Worm (Caenorhabditis elegans) whole organism, L1 larva: Measurements from ENCODE around the gene C44E12.1.

ENCODE experiments used
- F16B12.6 ChIP-seq: fragments of 150-350 bp; optimal IDR thresholded peaks from 2 replicates; lab custom pipeline; 2014; ENCODE audit warnings: missing biosample characterization, missing genetic modification characterization
- Y116A8C.19 ChIP-seq: sonication (generic microtip); optimal IDR thresholded peaks from 2 replicates; lab custom pipeline; 2016; ENCODE audit warnings: missing compliant biosample characterization, missing genetic modification characterization, borderline replicate concordance
- aly-2 ChIP-seq: fragments of 150-350 bp; optimal IDR thresholded peaks from 2 replicates; lab custom pipeline; 2014; ENCODE audit warnings: missing biosample characterization, missing genetic modification characterization
- ama-1 ChIP-seq: fragments of 150-350 bp; optimal IDR thresholded peaks from 2 replicates; lab custom pipeline; 2014
- blmp-1 ChIP-seq: fragments of 150-350 bp; optimal IDR thresholded peaks from 2 replicates; lab custom pipeline; 2014; ENCODE audit warnings: missing biosample characterization, missing genetic modification characterization
- ceh-63 ChIP-seq: fragments of 200-800 bp; sonication (Bioruptor generic); optimal IDR thresholded peaks from 2 replicates; lab custom pipeline; 2018; ENCODE audit warnings: mild to moderate bottlenecking, missing genetic modification characterization, missing compliant biosample characterization
- ceh-82 ChIP-seq, 3 experiments: fragments of 150-350 bp in 1 of 3; sonication (generic microtip) in 2 of 3; optimal IDR thresholded peaks; 2 replicates each; lab custom pipeline; 2014 to 2017; ENCODE audit warnings: missing biosample characterization in 3 of 3, missing genetic modification characterization in 3 of 3
- ceh-90 ChIP-seq: sonication (generic microtip); optimal IDR thresholded peaks from 2 replicates; lab custom pipeline; 2016; ENCODE audit warnings: missing genetic modification characterization, missing compliant biosample characterization
- dpl-1 ChIP-seq, 3 experiments: fragments of 150-350 bp in 2 of 3; sonication (generic microtip) in 1 of 3; optimal IDR thresholded peaks; 2 replicates each; lab custom pipeline; 2014 to 2017; ENCODE audit warnings: missing biosample characterization in 3 of 3, missing genetic modification characterization in 3 of 3, missing genetic modification reagents in 3 of 3
- egl-13 ChIP-seq: sonication (generic microtip); optimal IDR thresholded peaks from 2 replicates; lab custom pipeline; 2016; ENCODE audit warnings: missing genotype, missing genetic modification reagents, missing genetic modification characterization, missing compliant biosample characterization
- egl-27 ChIP-seq, 2 experiments: fragments of 150-350 bp in 1 of 2; sonication (generic microtip); optimal IDR thresholded peaks; 3 replicates each; lab custom pipeline; 2017 to 2018; ENCODE audit warnings: missing biosample characterization in 2 of 2, missing genetic modification characterization in 2 of 2, missing genetic modification reagents in 2 of 2
- elt-2 ChIP-seq: sonication (generic microtip); optimal IDR thresholded peaks from 2 replicates; lab custom pipeline; 2016; ENCODE audit warnings: missing genetic modification characterization, mild to moderate bottlenecking, inconsistent platforms, missing compliant biosample characterization, missing genetic modification reagents
- fkh-10 ChIP-seq: sonication (generic microtip); optimal IDR thresholded peaks from 2 replicates; lab custom pipeline; 2017; ENCODE audit warnings: missing biosample characterization, missing genetic modification reagents, missing genetic modification characterization
- fkh-4 ChIP-seq: sonication (generic microtip); optimal IDR thresholded peaks from 2 replicates; lab custom pipeline; 2016; ENCODE audit warnings: missing compliant biosample characterization, missing genetic modification characterization, borderline replicate concordance
- fos-1 ChIP-seq: fragments of 150-350 bp; optimal IDR thresholded peaks from 2 replicates; lab custom pipeline; 2014; ENCODE audit warnings: missing biosample characterization, missing genetic modification characterization
- hpl-2 ChIP-seq: fragments of 150-350 bp; optimal IDR thresholded peaks from 2 replicates; lab custom pipeline; 2014; ENCODE audit warnings: missing biosample characterization, missing genetic modification reagents, missing genetic modification characterization
- lin-35 ChIP-seq, 2 experiments: fragments of 150-350 bp; optimal IDR thresholded peaks; 2 replicates each; lab custom pipeline; 2014; ENCODE audit warnings: missing biosample characterization in 2 of 2, missing genetic modification characterization in 2 of 2, missing genetic modification reagents in 2 of 2
- lin-39 ChIP-seq: fragments of 150-350 bp; optimal IDR thresholded peaks from 2 replicates; lab custom pipeline; 2014; ENCODE audit warnings: missing biosample characterization, missing genetic modification reagents, missing genetic modification characterization
- mab-9 ChIP-seq: fragments of 200-800 bp; sonication (Bioruptor generic); IDR thresholded peaks from 2 replicates; pipeline ENCODE4 v1.3.6; 2022; ENCODE audit warnings: missing genetic modification reagents, missing genetic modification characterization, missing compliant biosample characterization
- mep-1 ChIP-seq: fragments of 150-350 bp; optimal IDR thresholded peaks from 2 replicates; lab custom pipeline; 2014; ENCODE audit warnings: missing biosample characterization, missing genetic modification characterization
- nhr-11 ChIP-seq: fragments of 150-350 bp; optimal IDR thresholded peaks from 2 replicates; lab custom pipeline; 2014; ENCODE audit warnings: missing biosample characterization, missing genetic modification characterization
- nhr-19 ChIP-seq: fragments of 200-800 bp; sonication (Bioruptor generic); conservative IDR thresholded peaks from 2 replicates; pipeline ENCODE4 v1.3.6; 2022; ENCODE audit warnings: missing genetic modification characterization, missing compliant biosample characterization
- nhr-237 ChIP-seq: fragments of 150-350 bp; optimal IDR thresholded peaks from 2 replicates; lab custom pipeline; 2014; ENCODE audit warnings: missing biosample characterization, missing genetic modification characterization
- nhr-28 ChIP-seq: fragments of 150-350 bp; optimal IDR thresholded peaks from 2 replicates; lab custom pipeline; 2014; ENCODE audit warnings: missing biosample characterization, missing genetic modification characterization
- nhr-71 ChIP-seq: sonication (generic microtip); optimal IDR thresholded peaks from 2 replicates; lab custom pipeline; 2016; ENCODE audit warnings: mild to moderate bottlenecking, missing genetic modification characterization, moderate library complexity, missing compliant biosample characterization
- nhr-76 ChIP-seq: sonication (generic microtip); optimal IDR thresholded peaks from 2 replicates; lab custom pipeline; 2017; ENCODE audit warnings: missing biosample characterization, missing genetic modification characterization
- nhr-77 ChIP-seq: fragments of 150-350 bp; optimal IDR thresholded peaks from 2 replicates; lab custom pipeline; 2014; ENCODE audit warnings: missing biosample characterization, missing genetic modification characterization
- pag-3 ChIP-seq: sonication (generic microtip); optimal IDR thresholded peaks from 2 replicates; lab custom pipeline; 2017; ENCODE audit warnings: missing genetic modification characterization, mild to moderate bottlenecking, missing compliant biosample characterization, antibody characterized with exemption, borderline replicate concordance; ENCODE audit not compliant: insufficient read depth
- pax-3 ChIP-seq: fragments of 200-800 bp; sonication (Bioruptor generic); optimal IDR thresholded peaks from 2 replicates; lab custom pipeline; 2018; ENCODE audit warnings: mild to moderate bottlenecking, missing genetic modification characterization, moderate library complexity, missing compliant biosample characterization
- rnt-1 ChIP-seq: sonication (generic microtip); optimal IDR thresholded peaks from 2 replicates; lab custom pipeline; 2016; ENCODE audit warnings: mild to moderate bottlenecking, missing genetic modification characterization, moderate library complexity, missing compliant biosample characterization
- snpc-4 ChIP-seq: fragments of 150-350 bp; optimal IDR thresholded peaks from 2 replicates; lab custom pipeline; 2014; ENCODE audit warnings: missing biosample characterization, missing genetic modification characterization
- snu-23 ChIP-seq: sonication (generic microtip); optimal IDR thresholded peaks from 2 replicates; lab custom pipeline; 2016; ENCODE audit warnings: missing genetic modification characterization, missing compliant biosample characterization
- tbx-2 ChIP-seq: sonication (generic microtip); optimal IDR thresholded peaks from 2 replicates; lab custom pipeline; 2016; ENCODE audit warnings: missing genetic modification characterization, missing compliant biosample characterization
- unc-62 ChIP-seq: fragments of 150-350 bp; optimal IDR thresholded peaks from 2 replicates; lab custom pipeline; 2014; ENCODE audit warnings: missing biosample characterization, missing genetic modification reagents, missing genetic modification characterization
- unc-98 ChIP-seq: fragments of 200-800 bp; sonication (Bioruptor generic); IDR thresholded peaks from 2 replicates; pipeline ENCODE4 v1.3.6; 2022; ENCODE audit warnings: missing genetic modification characterization, missing compliant biosample characterization
- vab-15 ChIP-seq: sonication (generic microtip); optimal IDR thresholded peaks from 2 replicates; lab custom pipeline; 2017; ENCODE audit warnings: missing genotype, mild to moderate bottlenecking, missing genetic modification characterization, missing compliant biosample characterization
- xbp-1 ChIP-seq: sonication (generic microtip); optimal IDR thresholded peaks from 2 replicates; lab custom pipeline; 2016; ENCODE audit warnings: missing genetic modification characterization, missing compliant biosample characterization
- zag-1 ChIP-seq: fragments of 150-350 bp; optimal IDR thresholded peaks from 2 replicates; lab custom pipeline; 2014; ENCODE audit warnings: missing biosample characterization, missing genetic modification characterization
- ztf-11 ChIP-seq, 2 experiments: sonication (generic microtip); optimal IDR thresholded peaks; 2 replicates each; lab custom pipeline; 2016 to 2017; ENCODE audit warnings: missing genetic modification characterization in 2 of 2, missing biosample characterization in 1 of 2, missing compliant biosample characterization in 1 of 2
- ztf-4 ChIP-seq: fragments of 150-350 bp; optimal IDR thresholded peaks from 2 replicates; lab custom pipeline; 2014; ENCODE audit warnings: missing biosample characterization, missing genetic modification characterization

C44E12.1 gene

DNA sequence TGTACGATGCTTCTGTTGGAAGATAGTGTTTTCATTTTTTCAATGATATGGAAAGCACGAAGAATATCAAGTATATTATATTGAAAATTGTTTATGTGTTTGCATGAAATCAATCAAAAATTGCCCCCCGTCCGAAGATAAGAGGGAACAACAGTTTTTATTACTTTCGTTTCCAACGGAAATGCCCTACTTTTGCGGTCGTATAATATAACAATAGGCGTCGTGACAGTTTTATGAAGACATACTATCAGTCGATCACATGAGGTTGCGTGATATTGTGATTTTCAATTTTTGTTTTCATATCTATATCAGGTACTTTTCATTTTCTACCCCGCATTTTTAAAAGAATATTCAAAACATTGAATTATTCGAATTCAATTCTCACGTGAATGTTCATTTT lies 698 bp upstream of the C44E12.1 start (continued):
- TF ChIP-seq snpc-4 (tag; lab: Kevin White, UChicago): no peak
- no peak for TF ChIP-seq mab-9 (GFP tag; lab: Robert Waterston, UW)
- no peak for TF ChIP-seq nhr-237
- TF ChIP-seq snu-23: no peak
- TF ChIP-seq Y116A8C.19 (tag; lab: Kevin White, UChicago): no peak
- TF ChIP-seq unc-98 (GFP tag; lab: Robert Waterston, UW): no peak
- no peak for TF ChIP-seq fkh-10 (GFP tag; lab: Kevin White, UChicago)
- peak; percentile 47 for TF ChIP-seq nhr-71 (tag; lab: Kevin White, UChicago)
- TF ChIP-seq tbx-2 (tag; lab: Kevin White, UChicago): no peak
- no peak for TF ChIP-seq mep-1
- no peak for TF ChIP-seq nhr-77 (tag; lab: Kevin White, UChicago)
- TF ChIP-seq vab-15 (tag; lab: Kevin White, UChicago): no peak
- TF ChIP-seq elt-2 (tag; lab: Kevin White, UChicago): peak; percentile 24
- no peak for TF ChIP-seq xbp-1
- no peak for TF ChIP-seq nhr-76 (tag; lab: Kevin White, UChicago)
- TF ChIP-seq F16B12.6: no peak
- TF ChIP-seq nhr-28 (tag; lab: Kevin White, UChicago): no peak
- no peak for TF ChIP-seq hpl-2 (GFP tag; lab: Kevin White, UChicago)

DNA sequence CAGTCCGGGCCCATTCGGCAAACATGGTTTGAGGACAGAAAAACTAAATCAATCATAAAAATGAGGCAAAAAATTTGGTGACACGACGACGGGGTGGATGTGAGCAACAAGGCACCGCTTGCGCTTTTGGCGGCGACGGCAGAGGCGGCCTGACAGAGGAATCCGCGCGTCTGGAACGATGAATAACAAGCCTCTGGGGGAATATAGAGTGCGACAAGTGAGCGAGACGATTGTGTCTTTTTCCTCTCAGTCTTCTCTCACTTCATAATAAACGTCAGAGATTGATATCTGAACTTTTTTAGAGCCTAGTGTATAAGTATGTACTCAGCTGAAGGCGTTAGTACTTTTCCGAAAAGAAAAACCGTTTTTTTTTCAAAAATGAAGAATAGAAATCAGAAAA lies 11.3 kb downstream of the C44E12.1 start, which contains the start of gene twk-17:
twk-17 (minus strand) TSS at position 101 of the 400 bp plus-strand sequence.
- no peak for TF ChIP-seq nhr-11 (tag; lab: Kevin White, UChicago)
- TF ChIP-seq ama-1 (lab: Kevin White, UChicago): no peak
- no peak for TF ChIP-seq zag-1 (tag; lab: Kevin White, UChicago)
- no peak for TF ChIP-seq unc-98 (GFP tag; lab: Robert Waterston, UW)
- TF ChIP-seq elt-2 (tag; lab: Kevin White, UChicago): no peak
- no peak for TF ChIP-seq mab-9 (GFP tag; lab: Robert Waterston, UW)
- TF ChIP-seq fos-1: no peak
- TF ChIP-seq nhr-237: no peak
- no peak for TF ChIP-seq pax-3 (tag; lab: Kevin White, UChicago)
- no peak for TF ChIP-seq pag-3
- no peak for TF ChIP-seq nhr-71 (tag; lab: Kevin White, UChicago)
- TF ChIP-seq fkh-4 (tag; lab: Kevin White, UChicago): no peak
- no peak for TF ChIP-seq lin-39 (tag; lab: Kevin White, UChicago)
- TF ChIP-seq rnt-1: no peak
- TF ChIP-seq Y116A8C.19 (tag; lab: Kevin White, UChicago): no peak

DNA sequence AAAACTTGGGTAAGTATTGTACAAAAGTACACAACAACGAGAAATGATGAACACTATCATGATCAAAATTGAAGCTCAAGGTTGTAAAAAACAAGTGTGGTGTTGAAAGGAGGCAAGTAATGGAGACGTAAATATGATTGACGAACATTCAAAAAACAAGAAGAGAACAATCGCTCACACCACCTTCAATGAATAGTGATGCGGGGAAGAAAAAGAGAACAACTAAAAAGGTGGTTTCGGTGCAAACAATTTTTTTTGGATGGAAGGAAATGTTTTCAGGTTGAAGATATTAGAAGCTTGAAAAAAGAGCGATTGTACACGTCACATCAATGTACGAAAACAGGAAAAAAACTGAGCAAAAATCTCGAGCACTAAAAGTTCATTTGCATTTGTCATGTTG lies 17.7 kb downstream of the C44E12.1 start:
- TF ChIP-seq egl-27 (tag; optimal IDR thresholded peaks at IDR 0.05; lab: Kevin White, UChicago) (no peak), ceh-63 (no peak), ztf-11 (tag; optimal IDR thresholded peaks at IDR 0.05; lab: Kevin White, UChicago) (no peak), F16B12.6 (no peak), blmp-1 (tag; lab: Kevin White, UChicago) (no peak), unc-62 (no peak), egl-13 (tag; lab: Kevin White, UChicago) (no peak), aly-2 (tag; lab: Kevin White, UChicago) (no peak), lin-35 (GFP tag; optimal IDR thresholded peaks at IDR 0.05; lab: Kevin White, UChicago) (no peak), dpl-1 (GFP tag; optimal IDR thresholded peaks at IDR 0.05; lab: Kevin White, UChicago) (no peak), ceh-82 (tag; optimal IDR thresholded peaks at IDR 0.05; lab: Kevin White, UChicago) (no peak), ztf-4 (tag; lab: Kevin White, UChicago) (no peak), ceh-90 (tag; lab: Kevin White, UChicago) (no peak), nhr-11 (tag; lab: Kevin White, UChicago) (no peak), nhr-19 (GFP tag; lab: Robert Waterston, UW) (no peak)
